Fruit fly (Drosophila melanogaster) whole organism, embryonic: ENCODE data around the gene prd1.
A peak's percentile ranks its signal among the peaks of the same experiment; 100 is the strongest.

ENCODE experiments used
- Adf1 ChIP-seq: fragments of 200-800 bp; sonication (Bioruptor generic); IDR thresholded peaks from 2 replicates; pipeline ENCODE4 v1.3.6; 2022; ENCODE audit warnings: missing biosample characterization, missing genetic modification characterization
- Aef1 ChIP-seq: fragments of 200-800 bp; sonication (Bioruptor generic); IDR thresholded peaks from 3 replicates; pipeline ENCODE4 v1.3.6; 2022; ENCODE audit warnings: missing biosample characterization, missing genetic modification characterization
- BEAF-32 ChIP-seq: fragments of 200-800 bp; sonication (Bioruptor generic); optimal IDR thresholded peaks from 3 replicates; lab custom pipeline; 2017; ENCODE audit warnings: missing biosample characterization, missing genetic modification characterization, mild to moderate bottlenecking, moderate library complexity, missing genetic modification reagents
- CG1024 ChIP-seq: fragments of 200-800 bp; sonication (Bioruptor generic); IDR thresholded peaks from 2 replicates; pipeline ENCODE4 v1.3.6; 2022; ENCODE audit warnings: missing biosample characterization, missing genetic modification characterization
- CG11085 ChIP-seq: fragments of 200-800 bp; sonication (Bioruptor generic); IDR thresholded peaks from 2 replicates; pipeline ENCODE4 v1.3.6; 2022; ENCODE audit warnings: missing biosample characterization, missing genetic modification characterization
- CG13287 ChIP-seq: fragments of 200-800 bp; sonication (Bioruptor generic); IDR thresholded peaks from 2 replicates; pipeline ENCODE4 v1.3.6; 2022; ENCODE audit warnings: missing biosample characterization, missing genetic modification characterization; ENCODE audit not compliant: partially characterized antibody
- CG13624 ChIP-seq: fragments of 200-800 bp; sonication (Bioruptor generic); optimal IDR thresholded peaks from 2 replicates; lab custom pipeline; 2016; ENCODE audit warnings: missing biosample characterization, missing genetic modification characterization
- CG14014 ChIP-seq: fragments of 200-800 bp; sonication (Bioruptor generic); IDR thresholded peaks from 2 replicates; pipeline ENCODE4 v1.3.6; 2022; ENCODE audit warnings: missing biosample characterization, missing genetic modification characterization
- CG15696 ChIP-seq: fragments of 200-800 bp; sonication (Bioruptor generic); optimal IDR thresholded peaks from 2 replicates; lab custom pipeline; 2019; ENCODE audit warnings: missing biosample characterization, mild to moderate bottlenecking, missing genetic modification characterization, moderate library complexity
- CG1792 ChIP-seq: fragments of 200-800 bp; sonication (Bioruptor generic); optimal IDR thresholded peaks from 2 replicates; lab custom pipeline; 2016; ENCODE audit warnings: missing biosample characterization, missing genetic modification characterization
- CG1832 ChIP-seq: fragments of 200-800 bp; sonication (Bioruptor generic); optimal IDR thresholded peaks from 2 replicates; lab custom pipeline; 2017; ENCODE audit warnings: missing biosample characterization, mild to moderate bottlenecking, missing genetic modification characterization, inconsistent platforms
- CG18764 ChIP-seq: fragments of 200-800 bp; sonication (Bioruptor generic); optimal IDR thresholded peaks from 3 replicates; lab custom pipeline; 2016; ENCODE audit warnings: missing biosample characterization, missing genetic modification characterization
- CG30403 ChIP-seq: fragments of 200-800 bp; sonication (Bioruptor generic); optimal IDR thresholded peaks from 3 replicates; lab custom pipeline; 2016; ENCODE audit warnings: missing biosample characterization, missing genetic modification characterization
- CG33213 ChIP-seq: fragments of 200-800 bp; sonication (Bioruptor generic); optimal IDR thresholded peaks from 3 replicates; lab custom pipeline; 2016; ENCODE audit warnings: missing biosample characterization, missing genetic modification characterization
- CG4404 ChIP-seq: fragments of 200-800 bp; sonication (Bioruptor generic); IDR thresholded peaks from 2 replicates; pipeline ENCODE4 v1.3.6; 2022; ENCODE audit warnings: missing biosample characterization, missing genetic modification characterization
- CG4707 ChIP-seq: fragments of 200-800 bp; sonication (Bioruptor generic); optimal IDR thresholded peaks from 2 replicates; lab custom pipeline; 2018; ENCODE audit warnings: missing biosample characterization, mild to moderate bottlenecking, missing genetic modification characterization, moderate library complexity
- CG5245 ChIP-seq: fragments of 200-800 bp; sonication (Bioruptor generic); optimal IDR thresholded peaks from 3 replicates; lab custom pipeline; 2016; ENCODE audit warnings: missing biosample characterization, missing genetic modification characterization
- CG7372 ChIP-seq: fragments of 200-800 bp; sonication (Bioruptor generic); IDR thresholded peaks from 2 replicates; pipeline ENCODE4 v1.3.6; 2022; ENCODE audit warnings: missing biosample characterization, missing genetic modification characterization
- CG7987 ChIP-seq: fragments of 200-800 bp; sonication (Bioruptor generic); optimal IDR thresholded peaks from 2 replicates; lab custom pipeline; 2018; ENCODE audit warnings: missing biosample characterization, mild to moderate bottlenecking, missing genetic modification characterization, moderate library complexity
- CG9727 ChIP-seq: fragments of 200-800 bp; sonication (Bioruptor generic); optimal IDR thresholded peaks from 3 replicates; lab custom pipeline; 2017; ENCODE audit warnings: missing biosample characterization, mild to moderate bottlenecking, missing genetic modification characterization
- Dad ChIP-seq: fragments of 200-800 bp; sonication (Bioruptor generic); optimal IDR thresholded peaks from 3 replicates; lab custom pipeline; 2016; ENCODE audit warnings: missing biosample characterization, missing genetic modification characterization
- Dfd ChIP-seq, 2 experiments: fragments of >200 bp; optimal IDR thresholded peaks; 2 replicates each; lab custom pipeline; 2017; ENCODE audit warnings: missing biosample characterization in 2 of 2, missing genetic modification characterization in 2 of 2
- Dref ChIP-seq: fragments of 200-800 bp; sonication (Bioruptor generic); IDR thresholded peaks from 2 replicates; pipeline ENCODE4 v1.3.6; 2022; ENCODE audit warnings: missing biosample characterization, missing genetic modification characterization
- Ets65A ChIP-seq: fragments of 200-800 bp; sonication (Bioruptor generic); peaks from one replicate; lab custom pipeline; 2016; ENCODE audit warnings: missing biosample characterization, missing genetic modification characterization
- Fer1 ChIP-seq: fragments of 200-800 bp; sonication (Bioruptor generic); optimal IDR thresholded peaks from 2 replicates; lab custom pipeline; 2017; ENCODE audit warnings: missing biosample characterization, mild to moderate bottlenecking, missing genetic modification characterization
- Fer3 ChIP-seq: fragments of 200-800 bp; sonication (Bioruptor generic); optimal IDR thresholded peaks from 2 replicates; lab custom pipeline; 2018; ENCODE audit warnings: missing biosample characterization, mild to moderate bottlenecking, missing genetic modification characterization, moderate library complexity
- Kr ChIP-seq: fragments of 200-800 bp; sonication (Bioruptor generic); optimal IDR thresholded peaks from 2 replicates; lab custom pipeline; 2017; ENCODE audit warnings: missing biosample characterization, mild to moderate bottlenecking, missing genetic modification characterization
- Mad ChIP-seq: fragments of 200-800 bp; sonication (Bioruptor generic); optimal IDR thresholded peaks from 2 replicates; lab custom pipeline; 2016; ENCODE audit warnings: missing biosample characterization, missing genetic modification characterization
- NfI ChIP-seq: fragments of 200-800 bp; sonication (Bioruptor generic); optimal IDR thresholded peaks from 3 replicates; lab custom pipeline; 2018; ENCODE audit warnings: missing biosample characterization, mild to moderate bottlenecking, missing genetic modification characterization, moderate library complexity
- Sin3A ChIP-seq: fragments of >200 bp; optimal IDR thresholded peaks from 2 replicates; lab custom pipeline; 2018
- abd-A ChIP-seq: fragments of 200-800 bp; sonication (Bioruptor generic); optimal IDR thresholded peaks from 3 replicates; lab custom pipeline; 2019; ENCODE audit warnings: missing biosample characterization, mild to moderate bottlenecking, missing genetic modification characterization, moderate library complexity
- amos ChIP-seq: fragments of 200-800 bp; sonication (Bioruptor generic); IDR thresholded peaks from 2 replicates; pipeline ENCODE4 v1.3.6; 2022; ENCODE audit warnings: missing biosample characterization, missing genetic modification characterization; ENCODE audit not compliant: partially characterized antibody
- bcd ChIP-seq: fragments of 200-800 bp; sonication (Bioruptor generic); optimal IDR thresholded peaks from 2 replicates; lab custom pipeline; 2017; ENCODE audit warnings: missing biosample characterization, mild to moderate bottlenecking, missing genetic modification characterization
- cad ChIP-seq: fragments of >200 bp; optimal IDR thresholded peaks from 2 replicates; lab custom pipeline; 2017; ENCODE audit warnings: missing biosample characterization, missing genetic modification characterization
- dmrt11E ChIP-seq: fragments of 200-800 bp; sonication (Bioruptor generic); optimal IDR thresholded peaks from 3 replicates; lab custom pipeline; 2018; ENCODE audit warnings: missing biosample characterization, mild to moderate bottlenecking, missing genetic modification characterization, moderate library complexity
- dpn ChIP-seq, 2 experiments: fragments of 200-800 bp; sonication (Bioruptor generic); optimal IDR thresholded peaks; 3 replicates each; lab custom pipeline; 2016; ENCODE audit warnings: missing biosample characterization in 2 of 2, missing genetic modification characterization in 2 of 2
- gcm ChIP-seq: fragments of 200-800 bp; sonication (Bioruptor generic); optimal IDR thresholded peaks from 2 replicates; lab custom pipeline; 2019; ENCODE audit warnings: missing biosample characterization, mild to moderate bottlenecking, missing genetic modification characterization, moderate library complexity
- ham ChIP-seq: fragments of 200-800 bp; sonication (Bioruptor generic); IDR thresholded peaks from 2 replicates; pipeline ENCODE4 v1.3.6; 2022; ENCODE audit warnings: missing biosample characterization, missing genetic modification characterization
- hkb ChIP-seq, 2 experiments: fragments of 200-800 bp in 1 of 2; fragments of >200 bp in 1 of 2; sonication (Bioruptor generic) in 1 of 2; IDR thresholded peaks in 1 of 2; optimal IDR thresholded peaks in 1 of 2; 2 replicates each; pipeline versions ENCODE4 v1.3.6 to Lab custom; 2017 to 2022; ENCODE audit warnings: missing biosample characterization in 1 of 2, missing genetic modification characterization in 1 of 2
- inv ChIP-seq: fragments of 200-800 bp; sonication (Bioruptor generic); IDR thresholded peaks from 2 replicates; pipeline ENCODE4 v1.3.6; 2022; ENCODE audit warnings: missing biosample characterization, missing genetic modification characterization; ENCODE audit not compliant: partially characterized antibody
- lola ChIP-seq, 3 experiments: fragments of >200 bp in 2 of 3; fragments of 200-800 bp in 1 of 3; sonication (Bioruptor generic) in 1 of 3; optimal IDR thresholded peaks; 2 replicates each; lab custom pipeline; 2017 to 2019; ENCODE audit warnings: missing biosample characterization in 3 of 3, missing genetic modification characterization in 3 of 3, mild to moderate bottlenecking in 1 of 3, moderate library complexity in 1 of 3
- nerfin-2 ChIP-seq: fragments of 200-800 bp; sonication (Bioruptor generic); IDR thresholded peaks from 2 replicates; pipeline ENCODE4 v1.3.6; 2022; ENCODE audit warnings: missing biosample characterization, missing genetic modification characterization; ENCODE audit not compliant: partially characterized antibody
- pros ChIP-seq: fragments of 200-800 bp; sonication (Bioruptor generic); optimal IDR thresholded peaks from 3 replicates; lab custom pipeline; 2019; ENCODE audit warnings: missing biosample characterization, mild to moderate bottlenecking, missing genetic modification characterization, moderate library complexity
- sima ChIP-seq: fragments of 200-800 bp; sonication (Bioruptor generic); optimal IDR thresholded peaks from 2 replicates; lab custom pipeline; 2016; ENCODE audit warnings: missing biosample characterization, missing genetic modification characterization
- slbo ChIP-seq: fragments of 200-800 bp; sonication (Bioruptor generic); IDR thresholded peaks from 2 replicates; pipeline ENCODE4 v1.3.6; 2022; ENCODE audit warnings: missing biosample characterization, missing genetic modification characterization
- sr ChIP-seq: fragments of 200-800 bp; sonication (Bioruptor generic); IDR thresholded peaks from 3 replicates; pipeline ENCODE4 v1.3.6; 2022; ENCODE audit warnings: missing biosample characterization, missing genetic modification characterization
- toy ChIP-seq: fragments of 200-800 bp; sonication (Bioruptor generic); IDR thresholded peaks from 2 replicates; pipeline ENCODE4 v1.3.6; 2022; ENCODE audit warnings: missing biosample characterization, missing genetic modification characterization
- wek ChIP-seq: fragments of 200-800 bp; sonication (Bioruptor generic); optimal IDR thresholded peaks from 3 replicates; lab custom pipeline; 2018; ENCODE audit warnings: missing biosample characterization, mild to moderate bottlenecking, missing genetic modification characterization, moderate library complexity

Gene prd1

DNA sequence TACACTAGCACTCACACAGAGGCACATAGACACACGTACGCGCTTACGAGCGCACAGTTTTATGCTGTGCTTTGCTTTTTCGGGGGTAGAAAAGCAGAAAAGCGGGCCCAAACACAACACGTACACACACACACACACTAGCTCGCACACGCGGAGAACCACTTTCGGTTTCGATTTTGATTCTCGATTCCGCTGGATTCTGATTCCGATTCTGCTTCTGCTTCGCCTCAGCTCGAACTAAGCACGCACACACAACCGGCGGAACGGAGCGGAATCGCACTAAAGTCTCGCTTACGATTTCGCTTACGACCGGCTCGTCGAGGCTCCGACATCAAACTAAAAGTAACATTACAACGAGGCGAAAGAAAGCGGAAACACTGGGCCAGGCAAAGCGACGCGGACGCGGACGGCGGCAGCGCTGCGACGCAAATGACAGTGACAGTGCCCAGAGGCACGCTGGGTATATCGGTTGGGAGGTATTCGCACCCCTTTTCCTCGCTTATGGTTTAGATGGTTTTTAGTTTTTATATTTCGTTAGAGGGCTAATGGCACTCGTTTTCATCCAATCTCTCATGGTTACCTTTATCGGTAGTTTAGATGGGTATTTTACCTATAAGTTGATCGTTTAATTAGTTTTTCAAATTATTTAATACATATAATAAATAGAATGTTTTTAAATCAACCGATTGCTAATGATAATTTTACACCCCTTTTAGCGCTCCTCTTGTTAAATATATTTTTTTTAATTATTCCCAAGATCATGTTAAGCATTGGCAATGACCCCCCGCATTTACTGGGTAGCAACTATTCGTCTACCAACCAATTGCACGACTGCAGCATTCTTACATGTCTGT, 8.6 kb downstream of the prd1 start:
- TF ChIP-seq bcd (peak; percentile 73), Adf1 (GFP tag; lab: Robert Waterston, UW) (peak; percentile 96), Aef1 (GFP tag; lab: Robert Waterston, UW) (no peak), Fer3 (tag; lab: Kevin White, UChicago) (no peak), CG5245 (GFP tag; lab: Kevin White, UChicago) (no peak), CG13287 (peak; percentile 32; the same call in 1 of the 2 replicates), CG1832 (GFP tag; lab: Kevin White, UChicago) (no peak), dpn (GFP tag; optimal IDR thresholded peaks at IDR 0.05; lab: Kevin White, UChicago) (peak in 1 of 2 experiments; percentile 61), Dfd (GFP tag; optimal IDR thresholded peaks at IDR 0.05; lab: Kevin White, UChicago) (no peak), sr (GFP tag; lab: Robert Waterston, UW) (no peak), NfI (GFP tag; lab: Kevin White, UChicago) (peak; percentile 48), abd-A (tag; lab: Kevin White, UChicago) (peak; percentile 93), slbo (GFP tag; lab: Robert Waterston, UW) (peak; percentile 73), dmrt11E (tag; lab: Kevin White, UChicago) (peak; percentile 79), CG13624 (GFP tag; lab: Kevin White, UChicago) (peak; percentile 52), CG18764 (GFP tag; lab: Kevin White, UChicago) (peak; percentile 52), CG33213 (GFP tag; lab: Kevin White, UChicago) (peak; percentile 58), CG7987 (GFP tag; lab: Kevin White, UChicago) (peak; percentile 69), Fer1 (peak; percentile 57), CG7372 (GFP tag; lab: Robert Waterston, UW) (no peak), Dad (GFP tag; lab: Kevin White, UChicago) (peak; percentile 30), sima (GFP tag; lab: Kevin White, UChicago) (peak; percentile 18), toy (GFP tag; lab: Robert Waterston, UW) (no peak), CG30403 (GFP tag; lab: Kevin White, UChicago) (peak; percentile 70), pros (GFP tag; lab: Kevin White, UChicago) (peak; percentile 94), CG11085 (GFP tag; lab: Robert Waterston, UW) (0 out of 2 replicates have a peak, but pooled peaks have one; percentile 15), ham (GFP tag; lab: Robert Waterston, UW) (no peak), CG1024 (GFP tag; lab: Robert Waterston, UW) (no peak; the same call in 1 of the 2 replicates), CG4404 (GFP tag; lab: Robert Waterston, UW) (peak; percentile 58; the same call in 1 of the 2 replicates), cad (GFP tag; lab: Kevin White, UChicago) (no peak), Sin3A (lab: Kevin White, UChicago) (no peak), CG9727 (GFP tag; lab: Kevin White, UChicago) (peak; percentile 87), Dref (GFP tag; lab: Robert Waterston, UW) (no peak), CG14014 (GFP tag; lab: Robert Waterston, UW) (no peak; the same call in 1 of the 2 replicates), Mad (GFP tag; lab: Kevin White, UChicago) (peak; percentile 6), inv (GFP tag; lab: Robert Waterston, UW) (no peak), CG15696 (tag; lab: Kevin White, UChicago) (peak; percentile 71), hkb (optimal IDR thresholded peaks at IDR 0.05; lab: Kevin White, UChicago) (no peak), hkb (GFP tag; IDR thresholded peaks at IDR 0.05; lab: Robert Waterston, UW) (no peak), amos (GFP tag; lab: Robert Waterston, UW) (peak; percentile 53), Kr (peak; percentile 99), wek (GFP tag; lab: Kevin White, UChicago) (peak; percentile 8), CG1792 (GFP tag; lab: Kevin White, UChicago) (peak; percentile 21), CG4707 (GFP tag; lab: Kevin White, UChicago) (peak; percentile 54), lola (GFP tag; optimal IDR thresholded peaks at IDR 0.05; lab: Kevin White, UChicago) (peak in 2 of 3 experiments; percentile 5 to 87), gcm (GFP tag; lab: Kevin White, UChicago) (peak; percentile 26), BEAF-32 (GFP tag; lab: Kevin White, UChicago) (no peak), Ets65A (peak; percentile 72), nerfin-2 (GFP tag; lab: Robert Waterston, UW) (peak; percentile 53; the same call in 1 of the 2 replicates)
